Fruit fly (Drosophila melanogaster) whole organism, embryonic: ENCODE measurements around the gene CG1622.

Experiments
- CG10267 ChIP-seq: fragments of 200-800 bp; sonication (Bioruptor generic); optimal IDR thresholded peaks from 2 replicates; lab custom pipeline; 2018; ENCODE audit warnings: missing biosample characterization, mild to moderate bottlenecking, missing genetic modification characterization, moderate library complexity
- CG12391 ChIP-seq: fragments of 200-800 bp; sonication (Bioruptor generic); optimal IDR thresholded peaks from 3 replicates; lab custom pipeline; 2018; ENCODE audit warnings: missing biosample characterization, mild to moderate bottlenecking, missing genetic modification characterization, moderate library complexity
- CG12744 ChIP-seq: fragments of 200-800 bp; sonication (Bioruptor generic); optimal IDR thresholded peaks from 2 replicates; lab custom pipeline; 2016; ENCODE audit warnings: missing biosample characterization, missing genetic modification characterization
- CG1529 ChIP-seq: fragments of 200-800 bp; sonication (Bioruptor generic); optimal IDR thresholded peaks from 3 replicates; lab custom pipeline; 2018; ENCODE audit warnings: missing biosample characterization, missing genetic modification characterization
- CG1603 ChIP-seq: fragments of 200-800 bp; sonication (Bioruptor generic); optimal IDR thresholded peaks from 2 replicates; lab custom pipeline; 2019; ENCODE audit warnings: missing biosample characterization, mild to moderate bottlenecking, missing genetic modification characterization, moderate library complexity
- CG17568 ChIP-seq: fragments of 200-800 bp; sonication (Bioruptor generic); optimal IDR thresholded peaks from 2 replicates; lab custom pipeline; 2018; ENCODE audit warnings: missing biosample characterization, mild to moderate bottlenecking, missing genetic modification characterization, moderate library complexity
- CG2116 ChIP-seq: fragments of 200-800 bp; sonication (Bioruptor generic); optimal IDR thresholded peaks from 3 replicates; lab custom pipeline; 2018; ENCODE audit warnings: missing biosample characterization, mild to moderate bottlenecking, missing genetic modification characterization
- CG30020 ChIP-seq: fragments of 200-800 bp; optimal IDR thresholded peaks from 2 replicates; lab custom pipeline; 2019; ENCODE audit warnings: missing biosample characterization, mild to moderate bottlenecking, missing genetic modification characterization, moderate library complexity
- CG30431 ChIP-seq: fragments of 200-800 bp; sonication (Bioruptor generic); optimal IDR thresholded peaks from 2 replicates; lab custom pipeline; 2017; ENCODE audit warnings: missing biosample characterization, missing genetic modification characterization
- CG33557 ChIP-seq: fragments of 200-800 bp; sonication (Bioruptor generic); optimal IDR thresholded peaks from 2 replicates; lab custom pipeline; 2019; ENCODE audit warnings: missing biosample characterization, mild to moderate bottlenecking, missing genetic modification characterization, moderate library complexity
- CG34224 ChIP-seq: fragments of 200-800 bp; sonication (Bioruptor generic); IDR thresholded peaks from 3 replicates; pipeline ENCODE4 v1.3.6; 2022; ENCODE audit warnings: missing biosample characterization, missing genetic modification characterization; ENCODE audit not compliant: partially characterized antibody
- CG4328 ChIP-seq: fragments of 200-800 bp; sonication (Bioruptor generic); optimal IDR thresholded peaks from 3 replicates; lab custom pipeline; 2017; ENCODE audit warnings: missing biosample characterization, missing genetic modification reagents, missing genetic modification characterization
- CG5245 ChIP-seq: fragments of 200-800 bp; sonication (Bioruptor generic); optimal IDR thresholded peaks from 3 replicates; lab custom pipeline; 2016; ENCODE audit warnings: missing biosample characterization, missing genetic modification characterization
- CG5953 ChIP-seq: fragments of 200-800 bp; sonication (Bioruptor generic); IDR thresholded peaks from 2 replicates; pipeline ENCODE4 v1.3.6; 2022; ENCODE audit warnings: missing biosample characterization, missing genetic modification characterization
- CG6254 ChIP-seq: fragments of 200-800 bp; sonication (Bioruptor generic); optimal IDR thresholded peaks from 3 replicates; lab custom pipeline; 2017; ENCODE audit warnings: mild to moderate bottlenecking, missing biosample characterization, missing genetic modification reagents, missing genetic modification characterization
- CG8290 ChIP-seq, 3 experiments: fragments of 200-800 bp; sonication (Bioruptor generic); optimal IDR thresholded peaks; 2 replicates each; lab custom pipeline; 2016 to 2019; ENCODE audit warnings: missing biosample characterization in 3 of 3, missing genetic modification characterization in 3 of 3, mild to moderate bottlenecking in 2 of 3, moderate library complexity in 1 of 3
- Chrac-16 ChIP-seq: fragments of 200-800 bp; sonication (Bioruptor generic); optimal IDR thresholded peaks from 3 replicates; lab custom pipeline; 2016; ENCODE audit warnings: missing biosample characterization, missing genetic modification characterization
- Dad ChIP-seq: fragments of 200-800 bp; sonication (Bioruptor generic); optimal IDR thresholded peaks from 3 replicates; lab custom pipeline; 2016; ENCODE audit warnings: missing biosample characterization, missing genetic modification characterization
- Dbx ChIP-seq: fragments of 200-800 bp; sonication (Bioruptor generic); IDR thresholded peaks from 3 replicates; pipeline ENCODE4 v1.3.6; 2022; ENCODE audit warnings: missing biosample characterization, missing genetic modification characterization
- Dip2 ChIP-seq: fragments of 200-800 bp; sonication (Bioruptor generic); IDR thresholded peaks from 2 replicates; pipeline ENCODE4 v1.3.6; 2022; ENCODE audit warnings: missing biosample characterization, missing genetic modification characterization
- Fer2 ChIP-seq: fragments of 200-800 bp; sonication (Bioruptor generic); optimal IDR thresholded peaks from 2 replicates; lab custom pipeline; 2018; ENCODE audit warnings: missing biosample characterization, mild to moderate bottlenecking, missing genetic modification characterization, moderate library complexity
- Hsf ChIP-seq: fragments of 200-800 bp; sonication (Bioruptor generic); optimal IDR thresholded peaks from 3 replicates; lab custom pipeline; 2016; ENCODE audit warnings: missing biosample characterization, missing genetic modification characterization
- Jarid2 ChIP-seq: fragments of 200-800 bp; sonication (Bioruptor generic); optimal IDR thresholded peaks from 3 replicates; lab custom pipeline; 2017; ENCODE audit warnings: mild to moderate bottlenecking, missing biosample characterization, missing genetic modification reagents, missing genetic modification characterization
- Mad ChIP-seq: fragments of 200-800 bp; sonication (Bioruptor generic); optimal IDR thresholded peaks from 2 replicates; lab custom pipeline; 2016; ENCODE audit warnings: missing biosample characterization, missing genetic modification characterization
- Med ChIP-seq: fragments of 200-800 bp; sonication (Bioruptor generic); peaks from one replicate; lab custom pipeline; 2016; ENCODE audit warnings: missing biosample characterization, missing genetic modification characterization, mild to moderate bottlenecking, inconsistent platforms, moderate library complexity
- Mes4 ChIP-seq: fragments of 200-800 bp; sonication (Bioruptor generic); optimal IDR thresholded peaks from 2 replicates; lab custom pipeline; 2016; ENCODE audit warnings: missing biosample characterization, missing genetic modification characterization
- NC2β ChIP-seq: fragments of 200-800 bp; sonication (Bioruptor generic); optimal IDR thresholded peaks from 2 replicates; lab custom pipeline; 2016; ENCODE audit warnings: missing biosample characterization, missing genetic modification characterization
- NFAT ChIP-seq: fragments of 200-800 bp; sonication (Bioruptor generic); IDR thresholded peaks from 2 replicates; pipeline ENCODE4 v1.3.6; 2022; ENCODE audit warnings: missing biosample characterization, missing genetic modification characterization
- Neu2 ChIP-seq: fragments of 200-800 bp; sonication (Bioruptor generic); optimal IDR thresholded peaks from 3 replicates; lab custom pipeline; 2016; ENCODE audit warnings: missing biosample characterization, missing genetic modification characterization, borderline replicate concordance
- Nf-YC ChIP-seq: fragments of 200-800 bp; optimal IDR thresholded peaks from 3 replicates; lab custom pipeline; 2019; ENCODE audit warnings: missing biosample characterization, mild to moderate bottlenecking, missing genetic modification characterization, moderate library complexity
- Rfx ChIP-seq: fragments of 200-800 bp; sonication (Bioruptor generic); IDR thresholded peaks from 2 replicates; pipeline ENCODE4 v1.3.6; 2022; ENCODE audit warnings: missing biosample characterization, missing genetic modification characterization
- Side ChIP-seq: fragments of 200-800 bp; sonication (Bioruptor generic); optimal IDR thresholded peaks from 2 replicates; lab custom pipeline; 2016; ENCODE audit warnings: missing biosample characterization, missing genetic modification characterization
- Tbp ChIP-seq: fragments of >200 bp; optimal IDR thresholded peaks from 2 replicates; lab custom pipeline; 2018; ENCODE audit warnings: missing biosample characterization, missing genetic modification characterization
- ara ChIP-seq: fragments of 200-800 bp; sonication (Bioruptor generic); IDR thresholded peaks from 2 replicates; pipeline ENCODE4 v1.3.6; 2022; ENCODE audit warnings: missing biosample characterization, missing genetic modification characterization
- cg ChIP-seq: fragments of 200-800 bp; sonication (Bioruptor generic); optimal IDR thresholded peaks from 3 replicates; lab custom pipeline; 2019; ENCODE audit warnings: missing biosample characterization, mild to moderate bottlenecking, missing genetic modification characterization, moderate library complexity
- eve ChIP-seq, 2 experiments: fragments of >200 bp; optimal IDR thresholded peaks; 2 replicates each; lab custom pipeline; 2017; ENCODE audit warnings: missing biosample characterization in 2 of 2, missing genetic modification characterization in 2 of 2
- exex ChIP-seq: fragments of 200-800 bp; sonication (Bioruptor generic); optimal IDR thresholded peaks from 4 replicates; lab custom pipeline; 2018; ENCODE audit warnings: missing biosample characterization, mild to moderate bottlenecking, missing genetic modification characterization, moderate library complexity
- hkb ChIP-seq, 2 experiments: fragments of 200-800 bp in 1 of 2; fragments of >200 bp in 1 of 2; sonication (Bioruptor generic) in 1 of 2; IDR thresholded peaks in 1 of 2; optimal IDR thresholded peaks in 1 of 2; 2 replicates each; pipeline versions ENCODE4 v1.3.6 to Lab custom; 2017 to 2022; ENCODE audit warnings: missing biosample characterization in 1 of 2, missing genetic modification characterization in 1 of 2
- nau ChIP-seq: fragments of 200-800 bp; sonication (Bioruptor generic); optimal IDR thresholded peaks from 3 replicates; lab custom pipeline; 2017; ENCODE audit warnings: missing biosample characterization, mild to moderate bottlenecking, missing genetic modification characterization, missing genetic modification reagents
- pan ChIP-seq, 4 experiments: fragments of >200 bp in 3 of 4; fragments of 200-800 bp in 1 of 4; sonication (Bioruptor generic) in 1 of 4; optimal IDR thresholded peaks in 3 of 4; IDR thresholded peaks in 1 of 4; 2 replicates each; pipeline versions ENCODE4 v1.3.6 to Lab custom; 2017 to 2022; ENCODE audit warnings: missing biosample characterization in 2 of 4, missing genetic modification characterization in 2 of 4, mixed read lengths in 1 of 4
- pfk ChIP-seq: fragments of 200-800 bp; sonication (Bioruptor generic); optimal IDR thresholded peaks from 2 replicates; lab custom pipeline; 2018; ENCODE audit warnings: missing biosample characterization, mild to moderate bottlenecking, missing genetic modification characterization, moderate library complexity
- pros ChIP-seq: fragments of 200-800 bp; sonication (Bioruptor generic); optimal IDR thresholded peaks from 3 replicates; lab custom pipeline; 2019; ENCODE audit warnings: missing biosample characterization, mild to moderate bottlenecking, missing genetic modification characterization, moderate library complexity
- psq ChIP-seq: fragments of 200-800 bp; sonication (Bioruptor generic); optimal IDR thresholded peaks from 2 replicates; lab custom pipeline; 2017; ENCODE audit warnings: missing biosample characterization, missing genetic modification characterization
- run ChIP-seq: fragments of 200-800 bp; sonication (Bioruptor generic); optimal IDR thresholded peaks from 3 replicates; lab custom pipeline; 2018; ENCODE audit warnings: missing biosample characterization, mild to moderate bottlenecking, missing genetic modification characterization
- scrt ChIP-seq: fragments of 200-800 bp; sonication (Bioruptor generic); optimal IDR thresholded peaks from 2 replicates; lab custom pipeline; 2018; ENCODE audit warnings: missing biosample characterization, mild to moderate bottlenecking, missing genetic modification characterization, moderate library complexity
- sisA ChIP-seq: fragments of 200-800 bp; sonication (Bioruptor generic); IDR thresholded peaks from 2 replicates; pipeline ENCODE4 v1.3.6; 2022; ENCODE audit warnings: missing biosample characterization, missing genetic modification characterization
- trem ChIP-seq: fragments of 200-800 bp; optimal IDR thresholded peaks from 3 replicates; lab custom pipeline; 2019; ENCODE audit warnings: missing biosample characterization, mild to moderate bottlenecking, missing genetic modification characterization, moderate library complexity

CG1622 gene

dm6 chrX:13334434-13335146 is 37.7 kb downstream of the CG1622 start (continued):
- TF ChIP-seq Fer2 (tag; lab: Kevin White, UChicago) (no peak), CG5953 (GFP tag; lab: Robert Waterston, UW) (no peak), Neu2 (GFP tag; lab: Kevin White, UChicago) (no peak), NC2β (GFP tag; lab: Kevin White, UChicago) (peak; percentile 34), CG17568 (no peak), Tbp (no peak), run (tag; lab: Kevin White, UChicago) (peak; percentile 36), exex (peak; percentile 90), ara (GFP tag; lab: Robert Waterston, UW) (no peak), hkb (optimal IDR thresholded peaks at IDR 0.05; lab: Kevin White, UChicago) (no peak), hkb (GFP tag; IDR thresholded peaks at IDR 0.05; lab: Robert Waterston, UW) (no peak), pfk (GFP tag; lab: Kevin White, UChicago) (no peak), Dip2 (GFP tag; lab: Robert Waterston, UW) (no peak), pros (GFP tag; lab: Kevin White, UChicago) (no peak), CG30431 (GFP tag; lab: Kevin White, UChicago) (no peak), Side (GFP tag; lab: Kevin White, UChicago) (peak; percentile 44), Nf-YC (tag; lab: Kevin White, UChicago) (no peak), CG30020 (tag; lab: Kevin White, UChicago) (no peak), CG10267 (peak; percentile 95), CG5245 (GFP tag; lab: Kevin White, UChicago) (peak; percentile 9), CG1529 (GFP tag; lab: Kevin White, UChicago) (no peak), CG2116 (peak; percentile 41), CG34224 (GFP tag; lab: Robert Waterston, UW) (peak; percentile 13; the same call in 1 of the 3 replicates), Mes4 (peak; percentile 5), eve (GFP tag; optimal IDR thresholded peaks at IDR 0.05; lab: Kevin White, UChicago) (no peak), Dad (GFP tag; lab: Kevin White, UChicago) (peak; percentile 37), nau (no peak), Chrac-16 (peak; percentile 21), CG1603 (tag; lab: Kevin White, UChicago) (peak; percentile 61), psq (GFP tag; lab: Kevin White, UChicago) (no peak), Med (GFP tag; lab: Kevin White, UChicago) (peak; percentile 93), CG4328 (GFP tag; lab: Kevin White, UChicago) (no peak), NFAT (GFP tag; lab: Robert Waterston, UW) (peak; percentile 9; the same call in 1 of the 2 replicates), CG33557 (GFP tag; lab: Kevin White, UChicago) (no peak), sisA (GFP tag; lab: Robert Waterston, UW) (no peak), Jarid2 (GFP tag; lab: Kevin White, UChicago) (no peak), scrt (GFP tag; lab: Kevin White, UChicago) (no peak), CG6254 (GFP tag; lab: Kevin White, UChicago) (no peak), CG12744 (no peak), cg (GFP tag; lab: Kevin White, UChicago) (no peak), Dbx (GFP tag; lab: Robert Waterston, UW) (0 out of 3 replicates have a peak, but pooled peaks have one; percentile 45), CG12391 (peak; percentile 17), Hsf (GFP tag; lab: Kevin White, UChicago) (peak; percentile 10), CG8290 (GFP tag; optimal IDR thresholded peaks at IDR 0.05; lab: Kevin White, UChicago) (peak; percentile 56), CG8290 (tag; optimal IDR thresholded peaks at IDR 0.05; lab: Kevin White, UChicago) (peak; percentile 61 to 77), pan (optimal IDR thresholded peaks at IDR 0.05; lab: Kevin White, UChicago) (no peak), pan (GFP tag; optimal IDR thresholded peaks at IDR 0.05 in 1 of 2, IDR thresholded peaks at IDR 0.05 in 1 of 2) (peak in 1 of 2 experiments; percentile 23), Mad (GFP tag; lab: Kevin White, UChicago) (peak; percentile 41), trem (tag; lab: Kevin White, UChicago) (peak; percentile 24), Rfx (GFP tag; lab: Robert Waterston, UW) (peak; percentile 75)
